Worm (Caenorhabditis elegans): ENCODE results near the gene gnrr-4.

gnrr-4 gene

DNA sequence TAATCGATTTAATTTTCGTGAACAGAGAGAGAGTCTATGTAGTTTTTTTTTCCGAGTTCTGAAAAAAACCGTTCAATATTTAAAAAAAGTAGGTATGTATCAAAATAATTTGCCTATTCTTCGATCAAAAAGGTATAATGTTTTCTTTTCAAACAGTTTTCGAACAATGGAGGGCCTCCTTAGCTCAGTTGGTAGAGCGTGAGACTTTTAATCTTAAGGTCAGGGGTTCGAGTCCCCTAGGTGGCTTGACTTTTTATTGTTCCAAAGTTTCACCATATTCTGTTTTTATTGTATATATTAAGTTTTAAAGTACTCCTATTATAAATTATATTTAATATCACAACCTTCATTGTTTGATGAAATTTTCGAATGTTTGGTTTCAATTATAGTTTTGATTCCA is 29.6 kb downstream of the gnrr-4 start (continued):
- TF ChIP-seq nhr-120 (GFP tag; IDR thresholded peaks at IDR 0.05) (no peak), madf-10 (tag; optimal IDR thresholded peaks at IDR 0.05) (peak; percentile 66), sea-2 (GFP tag; IDR thresholded peaks at IDR 0.05) (no peak), B0336.3 (GFP tag; IDR thresholded peaks at IDR 0.05) (no peak), madf-8 (GFP tag; conservative IDR thresholded peaks at IDR 0.05) (no peak), ztf-28 (GFP tag; IDR thresholded peaks at IDR 0.05) (no peak), unc-130 (GFP tag; optimal IDR thresholded peaks at IDR 0.05) (peak; percentile 73), attf-5 (GFP tag; optimal IDR thresholded peaks at IDR 0.05) (peak; percentile 68), unc-62 (GFP tag; optimal IDR thresholded peaks at IDR 0.05) (no peak), lir-1 (GFP tag; conservative IDR thresholded peaks at IDR 0.05) (no peak; the same call in 1 of the 2 replicates), ztf-25 (GFP tag; IDR thresholded peaks at IDR 0.05) (peak; percentile 92), aptf-2 (GFP tag; conservative IDR thresholded peaks at IDR 0.05) (no peak), D2030.7 (GFP tag; IDR thresholded peaks at IDR 0.05) (peak; percentile 87), bed-2 (GFP tag; IDR thresholded peaks at IDR 0.05) (no peak), ekl-4 (GFP tag; IDR thresholded peaks at IDR 0.05) (peak; percentile 30; the same call in 1 of the 2 replicates), dox-1 (GFP tag; IDR thresholded peaks at IDR 0.05) (peak; percentile 77), ama-1 (optimal IDR thresholded peaks at IDR 0.05) (no peak), ama-1 (GFP tag; optimal IDR thresholded peaks at IDR 0.05) (peak; percentile 75 to 92), athp-1 (tag; optimal IDR thresholded peaks at IDR 0.05) (peak; percentile 55), him-1 (tag; optimal IDR thresholded peaks at IDR 0.05) (peak; percentile 97), pbrm-1 (GFP tag; IDR thresholded peaks at IDR 0.05) (peak; percentile 92), B0261.1 (tag; optimal IDR thresholded peaks at IDR 0.05) (peak; percentile 79), lin-35 (GFP tag; optimal IDR thresholded peaks at IDR 0.05) (peak in 2 of 3 experiments; percentile 8 to 44), ZK185.1 (tag; optimal IDR thresholded peaks at IDR 0.05; ENCODE audit: poor library complexity, severe bottlenecking) (peak; percentile 73), somi-1 (GFP tag; optimal IDR thresholded peaks at IDR 0.05) (no peak), atf-7 (tag; optimal IDR thresholded peaks at IDR 0.05) (peak; percentile 8), bed-1 (GFP tag; IDR thresholded peaks at IDR 0.05) (no peak), snpc-1.3 (tag; optimal IDR thresholded peaks at IDR 0.05; ENCODE audit: insufficient read depth) (peak; percentile 92), snpc-3.4 (tag; optimal IDR thresholded peaks at IDR 0.05) (peak; percentile 78), egl-44 (GFP tag; IDR thresholded peaks at IDR 0.05) (peak; percentile 87), F49E8.2 (tag; optimal IDR thresholded peaks at IDR 0.05; ENCODE audit: insufficient read depth) (peak; percentile 15), mel-28 (tag; optimal IDR thresholded peaks at IDR 0.05; ENCODE audit: borderline replicate concordance) (no peak)

DNA sequence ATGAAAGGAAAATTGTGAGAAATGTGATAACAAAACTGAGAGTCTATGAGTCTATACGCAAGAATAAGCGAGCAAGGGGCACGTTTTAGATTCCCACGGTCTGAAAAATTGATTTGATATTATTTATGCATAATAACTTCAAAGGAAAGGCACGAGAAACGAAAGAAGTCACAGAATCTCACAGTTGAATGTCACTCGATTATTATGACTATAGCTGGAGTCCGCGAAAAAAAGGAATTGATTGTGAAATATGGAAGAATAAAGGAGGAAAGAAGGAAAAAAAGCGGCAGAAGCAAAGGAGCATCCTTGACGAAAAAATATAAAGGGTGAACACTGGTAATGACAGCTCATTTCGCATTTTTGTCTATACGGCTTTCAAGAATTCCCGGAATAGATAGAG is 32.5 kb downstream of the gnrr-4 start, which contains the start of gene cat-1:
Gene cat-1 (minus strand): TSS at position 101 of the 400 bp plus-strand sequence.
- TF ChIP-seq efl-1 (GFP tag; optimal IDR thresholded peaks at IDR 0.05) (no peak), dpff-1 (tag; optimal IDR thresholded peaks at IDR 0.05) (no peak), C06A6.2 (GFP tag; conservative IDR thresholded peaks at IDR 0.05) (no peak), athp-1 (tag; optimal IDR thresholded peaks at IDR 0.05) (no peak)

- TF ChIP-seq dpff-1 (tag; optimal IDR thresholded peaks at IDR 0.05) (no peak), Y56A3A.18 (GFP tag; IDR thresholded peaks at IDR 0.05) (0 out of 2 replicates have a peak, but pooled peaks have one; percentile 61), madf-6 (GFP tag; IDR thresholded peaks at IDR 0.05) (peak; percentile 47), hlh-12 (tag; optimal IDR thresholded peaks at IDR 0.05) (peak; percentile 53), Y79H2A.3 (GFP tag; conservative IDR thresholded peaks at IDR 0.05) (no peak), ama-1 (optimal IDR thresholded peaks at IDR 0.05) (no peak), ama-1 (GFP tag; optimal IDR thresholded peaks at IDR 0.05) (peak in 1 of 2 experiments; percentile 32), pbrm-1 (GFP tag; IDR thresholded peaks at IDR 0.05) (peak; percentile 61; the same call in 1 of the 2 replicates), ztf-18 (tag; optimal IDR thresholded peaks at IDR 0.05) (peak; percentile 24), lin-26 (GFP tag; IDR thresholded peaks at IDR 0.05) (peak; percentile 79), ztf-6 (GFP tag; IDR thresholded peaks at IDR 0.05) (no peak), die-1 (tag; optimal IDR thresholded peaks at IDR 0.05) (peak; percentile 62), hmg-1.2 (GFP tag; IDR thresholded peaks at IDR 0.05) (peak; percentile 64), rpc-1 (optimal IDR thresholded peaks at IDR 0.05) (peak; percentile 71), rpc-1 (tag; optimal IDR thresholded peaks at IDR 0.05) (peak; percentile 94), sea-2 (GFP tag; IDR thresholded peaks at IDR 0.05) (no peak), nfyb-1 (GFP tag; IDR thresholded peaks at IDR 0.05) (0 out of 2 replicates have a peak, but pooled peaks have one; percentile 20), tbp1 (GFP tag; optimal IDR thresholded peaks at IDR 0.05) (peak; percentile 89)
These were observed 33.9 kb downstream of the gnrr-4 start for ce11 chrX:5709205-5709604.

Measured in whole organism, young adult.